Worm (Caenorhabditis elegans) whole organism, late embryonic: ENCODE measurements around the gene ptp-8.

Source experiments
- C38D4.7 ChIP-seq: fragments of 200-800 bp; sonication (Bioruptor generic); optimal IDR thresholded peaks from 2 replicates; lab custom pipeline; 2018; ENCODE audit warnings: mild to moderate bottlenecking, missing genetic modification characterization, moderate library complexity, missing compliant biosample characterization
- F13H6.1 ChIP-seq: sonication (generic microtip); optimal IDR thresholded peaks from 2 replicates; lab custom pipeline; 2016; ENCODE audit warnings: missing genetic modification characterization, missing compliant biosample characterization
- K02D7.2 ChIP-seq: sonication (generic microtip); optimal IDR thresholded peaks from 2 replicates; lab custom pipeline; 2017; ENCODE audit warnings: mild to moderate bottlenecking, missing genetic modification characterization, missing compliant biosample characterization
- K09A11.1 ChIP-seq: sonication (generic microtip); optimal IDR thresholded peaks from 2 replicates; lab custom pipeline; 2017; ENCODE audit warnings: antibody characterized with exemption, mild to moderate bottlenecking, missing genetic modification characterization, missing compliant biosample characterization; ENCODE audit not compliant: insufficient read depth
- Y22D7AL.16 ChIP-seq: sonication (generic microtip); optimal IDR thresholded peaks from 2 replicates; lab custom pipeline; 2016; ENCODE audit warnings: missing genetic modification characterization, missing compliant biosample characterization
- ceh-14 ChIP-seq: sonication (generic microtip); optimal IDR thresholded peaks from 2 replicates; lab custom pipeline; 2016; ENCODE audit warnings: missing genotype, missing genetic modification characterization, missing compliant biosample characterization
- ceh-18 ChIP-seq: sonication (generic microtip); optimal IDR thresholded peaks from 2 replicates; lab custom pipeline; 2016; ENCODE audit warnings: missing genetic modification characterization, missing compliant biosample characterization
- ceh-19 ChIP-seq: fragments of 200-800 bp; sonication (Bioruptor generic); optimal IDR thresholded peaks from 2 replicates; lab custom pipeline; 2018; ENCODE audit warnings: mild to moderate bottlenecking, missing genetic modification characterization, missing compliant biosample characterization
- ceh-2 ChIP-seq: sonication (generic microtip); optimal IDR thresholded peaks from 2 replicates; lab custom pipeline; 2016; ENCODE audit warnings: missing genotype, missing genetic modification characterization, missing compliant biosample characterization
- ceh-30 ChIP-seq: fragments of 150-350 bp; optimal IDR thresholded peaks from 2 replicates; lab custom pipeline; 2014; ENCODE audit warnings: missing biosample characterization, missing genetic modification characterization
- ceh-31 ChIP-seq: sonication (generic microtip); optimal IDR thresholded peaks from 2 replicates; lab custom pipeline; 2016; ENCODE audit warnings: missing genetic modification characterization, missing compliant biosample characterization
- ceh-34 ChIP-seq: sonication (generic microtip); optimal IDR thresholded peaks from 2 replicates; lab custom pipeline; 2016; ENCODE audit warnings: mild to moderate bottlenecking, missing genetic modification characterization, missing compliant biosample characterization
- ceh-48 ChIP-seq: sonication (generic microtip); optimal IDR thresholded peaks from 2 replicates; lab custom pipeline; 2016; ENCODE audit warnings: missing genetic modification characterization, inconsistent platforms, missing compliant biosample characterization
- ceh-6 ChIP-seq: fragments of 200-800 bp; sonication (Bioruptor generic); optimal IDR thresholded peaks from 2 replicates; lab custom pipeline; 2018; ENCODE audit warnings: mild to moderate bottlenecking, missing genetic modification characterization, missing compliant biosample characterization
- ceh-9 ChIP-seq: sonication (generic microtip); optimal IDR thresholded peaks from 2 replicates; lab custom pipeline; 2016; ENCODE audit warnings: mild to moderate bottlenecking, missing genetic modification characterization, inconsistent platforms, missing compliant biosample characterization
- che-1 ChIP-seq: sonication (generic microtip); optimal IDR thresholded peaks from 2 replicates; lab custom pipeline; 2016; ENCODE audit warnings: mild to moderate bottlenecking, missing genetic modification characterization, missing compliant biosample characterization
- dmd-4 ChIP-seq: sonication (generic microtip); optimal IDR thresholded peaks from 2 replicates; lab custom pipeline; 2016; ENCODE audit warnings: borderline replicate concordance, missing genetic modification characterization, missing compliant biosample characterization
- dve-1 ChIP-seq: sonication (generic microtip); optimal IDR thresholded peaks from 2 replicates; lab custom pipeline; 2017; ENCODE audit warnings: antibody characterized with exemption, mild to moderate bottlenecking, missing genetic modification characterization, missing compliant biosample characterization
- elt-4 ChIP-seq: sonication (generic microtip); optimal IDR thresholded peaks from 2 replicates; lab custom pipeline; 2016; ENCODE audit warnings: missing genetic modification characterization, missing compliant biosample characterization
- eyg-1 ChIP-seq: sonication (generic microtip); optimal IDR thresholded peaks from 2 replicates; lab custom pipeline; 2016; ENCODE audit warnings: missing genotype, missing genetic modification characterization, missing compliant biosample characterization
- fax-1 ChIP-seq: sonication (generic microtip); optimal IDR thresholded peaks from 2 replicates; lab custom pipeline; 2016; ENCODE audit warnings: missing genotype, missing genetic modification characterization, missing compliant biosample characterization
- fkh-6 ChIP-seq: sonication (generic microtip); optimal IDR thresholded peaks from 2 replicates; lab custom pipeline; 2016; ENCODE audit warnings: missing genetic modification characterization, missing compliant biosample characterization
- gmeb-2 ChIP-seq: sonication (generic microtip); optimal IDR thresholded peaks from 2 replicates; lab custom pipeline; 2016; ENCODE audit warnings: missing genetic modification characterization, inconsistent platforms, missing compliant biosample characterization
- hlh-13 ChIP-seq: fragments of 200-800 bp; sonication (Bioruptor generic); optimal IDR thresholded peaks from 2 replicates; lab custom pipeline; 2018; ENCODE audit warnings: mild to moderate bottlenecking, missing genetic modification characterization, missing compliant biosample characterization
- hlh-15 ChIP-seq: sonication (generic microtip); optimal IDR thresholded peaks from 2 replicates; lab custom pipeline; 2016; ENCODE audit warnings: missing genetic modification characterization, missing compliant biosample characterization
- hlh-30 ChIP-seq: sonication (generic microtip); optimal IDR thresholded peaks from 2 replicates; lab custom pipeline; 2017; ENCODE audit warnings: antibody characterized with exemption, missing genetic modification characterization, missing compliant biosample characterization; ENCODE audit not compliant: insufficient read depth
- hlh-6 ChIP-seq: sonication (generic microtip); optimal IDR thresholded peaks from 2 replicates; lab custom pipeline; 2016; ENCODE audit warnings: missing genotype, missing genetic modification characterization, missing compliant biosample characterization
- hlh-8 ChIP-seq: sonication (generic microtip); optimal IDR thresholded peaks from 2 replicates; lab custom pipeline; 2016; ENCODE audit warnings: missing genotype, missing genetic modification characterization, missing compliant biosample characterization
- lim-6 ChIP-seq: sonication (generic microtip); optimal IDR thresholded peaks from 2 replicates; lab custom pipeline; 2016; ENCODE audit warnings: missing genetic modification characterization, missing compliant biosample characterization
- lin-11 ChIP-seq: fragments of 200-800 bp; sonication (Bioruptor generic); optimal IDR thresholded peaks from 2 replicates; lab custom pipeline; 2018; ENCODE audit warnings: mild to moderate bottlenecking, missing genetic modification characterization, missing compliant biosample characterization
- mec-3 ChIP-seq: sonication (generic microtip); optimal IDR thresholded peaks from 2 replicates; lab custom pipeline; 2016; ENCODE audit warnings: borderline replicate concordance, missing genetic modification characterization, missing compliant biosample characterization
- nhr-11 ChIP-seq: fragments of 150-350 bp; optimal IDR thresholded peaks from 2 replicates; lab custom pipeline; 2014; ENCODE audit warnings: missing biosample characterization, missing genetic modification characterization
- nhr-232 ChIP-seq: sonication (generic microtip); optimal IDR thresholded peaks from 2 replicates; lab custom pipeline; 2016; ENCODE audit warnings: missing genetic modification characterization, missing compliant biosample characterization
- npax-4 ChIP-seq: sonication (generic microtip); optimal IDR thresholded peaks from 2 replicates; lab custom pipeline; 2016; ENCODE audit warnings: missing genetic modification characterization, missing compliant biosample characterization
- odd-2 ChIP-seq: sonication (generic microtip); optimal IDR thresholded peaks from 2 replicates; lab custom pipeline; 2017; ENCODE audit warnings: antibody characterized with exemption, mild to moderate bottlenecking, missing genetic modification characterization, missing compliant biosample characterization
- pag-3 ChIP-seq: sonication (generic microtip); optimal IDR thresholded peaks from 2 replicates; lab custom pipeline; 2016; ENCODE audit warnings: missing compliant biosample characterization, missing genetic modification characterization, borderline replicate concordance
- pat-9 ChIP-seq: fragments of 200-800 bp; sonication (Bioruptor generic); optimal IDR thresholded peaks from 2 replicates; lab custom pipeline; 2018; ENCODE audit warnings: mild to moderate bottlenecking, missing genetic modification characterization, moderate library complexity, missing compliant biosample characterization
- pax-1 ChIP-seq: fragments of 150-350 bp; optimal IDR thresholded peaks from 2 replicates; lab custom pipeline; 2014; ENCODE audit warnings: missing biosample characterization, missing genetic modification characterization
- pha-2 ChIP-seq: sonication (generic microtip); optimal IDR thresholded peaks from 2 replicates; lab custom pipeline; 2017; ENCODE audit warnings: mild to moderate bottlenecking, missing genetic modification characterization, missing compliant biosample characterization
- pha-4 ChIP-seq: fragments of 150-350 bp; optimal IDR thresholded peaks from 2 replicates; lab custom pipeline; 2018; ENCODE audit warnings: missing biosample characterization, missing genetic modification reagents, missing genetic modification characterization
- pqm-1 ChIP-seq: sonication (generic microtip); optimal IDR thresholded peaks from 2 replicates; lab custom pipeline; 2016; ENCODE audit warnings: missing genetic modification characterization, missing compliant biosample characterization
- pros-1 ChIP-seq: fragments of 150-350 bp; optimal IDR thresholded peaks from 2 replicates; lab custom pipeline; 2014; ENCODE audit warnings: missing biosample characterization, missing genetic modification reagents, missing genetic modification characterization
- sox-2 ChIP-seq: fragments of 200-800 bp; sonication (Bioruptor generic); IDR thresholded peaks from 2 replicates; pipeline ENCODE4 v1.3.6; 2022; ENCODE audit warnings: missing genetic modification reagents, missing genetic modification characterization, missing compliant biosample characterization
- sox-4 ChIP-seq: sonication (generic microtip); optimal IDR thresholded peaks from 2 replicates; lab custom pipeline; 2017; ENCODE audit warnings: mild to moderate bottlenecking, missing genetic modification characterization, inconsistent platforms, missing compliant biosample characterization
- syd-9 ChIP-seq: sonication (generic microtip); optimal IDR thresholded peaks from 2 replicates; lab custom pipeline; 2016; ENCODE audit warnings: mild to moderate bottlenecking, missing genetic modification characterization, moderate library complexity, missing compliant biosample characterization
- tbx-2 ChIP-seq: sonication (generic microtip); optimal IDR thresholded peaks from 2 replicates; lab custom pipeline; 2016; ENCODE audit warnings: missing genetic modification characterization, missing compliant biosample characterization
- tbx-7 ChIP-seq: sonication (generic microtip); optimal IDR thresholded peaks from 2 replicates; lab custom pipeline; 2016; ENCODE audit warnings: missing genotype, missing genetic modification characterization, missing compliant biosample characterization
- ttx-3 ChIP-seq: sonication (generic microtip); optimal IDR thresholded peaks from 2 replicates; lab custom pipeline; 2016; ENCODE audit warnings: missing genetic modification reagents, missing genetic modification characterization, missing compliant biosample characterization
- unc-3 ChIP-seq, 2 experiments: fragments of 200-800 bp in 1 of 2; sonication (Bioruptor generic) in 1 of 2; sonication (generic microtip) in 1 of 2; conservative IDR thresholded peaks in 1 of 2; optimal IDR thresholded peaks in 1 of 2; 2 replicates each; pipeline versions ENCODE4 v1.3.6 to Lab custom; 2016 to 2022; ENCODE audit warnings: missing compliant biosample characterization in 2 of 2, missing genetic modification characterization in 2 of 2, missing genetic modification reagents in 1 of 2
- unc-55 ChIP-seq: sonication (generic microtip); optimal IDR thresholded peaks from 2 replicates; lab custom pipeline; 2017; ENCODE audit warnings: missing biosample characterization, missing genetic modification reagents, missing genetic modification characterization
- unc-86 ChIP-seq: sonication (generic microtip); optimal IDR thresholded peaks from 2 replicates; lab custom pipeline; 2016; ENCODE audit warnings: missing genetic modification characterization, missing compliant biosample characterization
- zip-5 ChIP-seq: sonication (generic microtip); optimal IDR thresholded peaks from 2 replicates; lab custom pipeline; 2016; ENCODE audit warnings: missing genetic modification characterization, missing compliant biosample characterization
- ztf-16 ChIP-seq: sonication (generic microtip); optimal IDR thresholded peaks from 2 replicates; lab custom pipeline; 2017; ENCODE audit warnings: missing genetic modification characterization, missing compliant biosample characterization

The ptp-8 gene

DNA sequence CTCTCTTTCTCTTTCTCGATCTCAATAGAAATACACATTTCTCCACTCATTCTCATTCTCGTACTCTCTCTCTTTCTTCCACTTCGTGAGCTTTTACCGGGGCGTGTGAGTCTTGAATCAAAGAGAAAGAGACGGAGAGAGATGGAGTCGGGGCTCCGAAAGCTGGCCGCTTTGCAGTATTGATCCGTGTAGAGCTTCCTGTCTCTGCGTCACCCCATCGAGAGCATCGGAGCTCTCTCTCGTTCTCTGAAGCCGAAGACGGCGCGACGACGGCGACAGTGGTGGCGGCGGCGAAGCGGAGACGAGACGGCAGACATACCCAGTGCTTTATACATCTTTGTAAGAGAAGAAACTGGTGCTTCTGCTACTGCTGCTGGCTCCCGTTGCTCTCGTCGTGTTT is 20.2 kb downstream of the ptp-8 start:
- TF ChIP-seq tbx-2 (tag; lab: Kevin White, UChicago) (peak; percentile 75), unc-86 (tag; lab: Kevin White, UChicago) (no peak), ttx-3 (tag; lab: Kevin White, UChicago) (no peak), pros-1 (tag; lab: Kevin White, UChicago) (peak; percentile 34), hlh-15 (tag; lab: Kevin White, UChicago) (no peak), nhr-11 (tag; lab: Kevin White, UChicago) (no peak), ceh-30 (no peak), pha-2 (tag; lab: Kevin White, UChicago) (no peak), nhr-232 (tag; lab: Kevin White, UChicago) (no peak), ceh-2 (tag; lab: Kevin White, UChicago) (peak; percentile 20), fax-1 (peak; percentile 41), ceh-14 (tag; lab: Kevin White, UChicago) (peak; percentile 76), unc-55 (GFP tag; lab: Kevin White, UChicago) (peak; percentile 48), sox-4 (no peak), tbx-7 (tag; lab: Kevin White, UChicago) (no peak), mec-3 (tag; lab: Kevin White, UChicago) (no peak), gmeb-2 (tag; lab: Kevin White, UChicago) (no peak), zip-5 (no peak), odd-2 (tag; lab: Kevin White, UChicago) (no peak), fkh-6 (tag; lab: Kevin White, UChicago) (no peak), hlh-8 (no peak), npax-4 (no peak), elt-4 (tag; lab: Kevin White, UChicago) (no peak), hlh-6 (tag; lab: Kevin White, UChicago) (peak; percentile 20), ceh-31 (tag; lab: Kevin White, UChicago) (peak; percentile 91), F13H6.1 (tag; lab: Kevin White, UChicago) (no peak), C38D4.7 (peak; percentile 7), K09A11.1 (tag; lab: Kevin White, UChicago) (no peak), pha-4 (no peak), pag-3 (tag; lab: Kevin White, UChicago) (peak; percentile 54), ceh-34 (tag; lab: Kevin White, UChicago) (peak; percentile 66), Y22D7AL.16 (tag; lab: Kevin White, UChicago) (no peak), dmd-4 (tag; lab: Kevin White, UChicago) (no peak), pqm-1 (no peak), syd-9 (tag; lab: Kevin White, UChicago) (peak; percentile 27), pax-1 (no peak), ztf-16 (tag; lab: Kevin White, UChicago) (no peak), ceh-18 (tag; lab: Kevin White, UChicago) (peak; percentile 71), unc-3 (GFP tag; conservative IDR thresholded peaks at IDR 0.05; lab: Robert Waterston, UW) (no peak), unc-3 (tag; optimal IDR thresholded peaks at IDR 0.05; lab: Kevin White, UChicago) (no peak), lin-11 (no peak), ceh-48 (tag; lab: Kevin White, UChicago) (peak; percentile 94), sox-2 (no peak), ceh-6 (no peak), hlh-30 (tag; lab: Kevin White, UChicago) (no peak), pat-9 (no peak), che-1 (tag; lab: Kevin White, UChicago) (no peak), K02D7.2 (tag; lab: Kevin White, UChicago) (no peak), ceh-19 (GFP tag; lab: Kevin White, UChicago) (peak; percentile 61), dve-1 (no peak), ceh-9 (tag; lab: Kevin White, UChicago) (no peak), hlh-13 (GFP tag; lab: Kevin White, UChicago) (no peak), eyg-1 (no peak), lim-6 (tag; lab: Kevin White, UChicago) (no peak)
